Worm (Caenorhabditis elegans) whole organism, L4 larva: ENCODE results near the gene taf-11.3.
A peak's percentile ranks its signal among the peaks of the same experiment; 100 is the strongest.

Experiments used
- F37D6.2 ChIP-seq: sonication (generic microtip); optimal IDR thresholded peaks from 2 replicates; lab custom pipeline; 2016; ENCODE audit warnings: mild to moderate bottlenecking, missing genetic modification characterization, missing compliant biosample characterization
- F44E2.7 ChIP-seq: fragments of 200-800 bp; sonication (Bioruptor generic); IDR thresholded peaks from 2 replicates; pipeline ENCODE4 v2.1.2; 2022; ENCODE audit warnings: missing genetic modification characterization, missing compliant biosample characterization
- F49E8.2 ChIP-seq: sonication (generic microtip); optimal IDR thresholded peaks from 2 replicates; lab custom pipeline; 2016; ENCODE audit warnings: missing compliant biosample characterization, mild to moderate bottlenecking, missing genetic modification characterization, borderline replicate concordance
- Y105C5A.15 ChIP-seq: fragments of 200-800 bp; sonication (Bioruptor generic); IDR thresholded peaks from 2 replicates; pipeline ENCODE4 v1.3.6; 2022; ENCODE audit warnings: missing genetic modification characterization, missing compliant biosample characterization
- Y48G9A.11 ChIP-seq: fragments of 200-800 bp; sonication (Bioruptor generic); IDR thresholded peaks from 2 replicates; pipeline ENCODE4 v1.3.6; 2022; ENCODE audit warnings: missing genetic modification reagents, missing genetic modification characterization, missing compliant biosample characterization
- Y5F2A.4 ChIP-seq: fragments of 200-800 bp; sonication (Bioruptor generic); optimal IDR thresholded peaks from 2 replicates; lab custom pipeline; 2018; ENCODE audit warnings: mild to moderate bottlenecking, missing genetic modification characterization, missing compliant biosample characterization
- ZK337.2 ChIP-seq: fragments of 200-800 bp; sonication (Bioruptor generic); IDR thresholded peaks from 2 replicates; pipeline ENCODE4 v1.3.6; 2022; ENCODE audit warnings: missing genetic modification reagents, missing genetic modification characterization, missing compliant biosample characterization
- ZK546.5 ChIP-seq, 2 experiments: sonication (generic microtip); optimal IDR thresholded peaks; 2 replicates each; lab custom pipeline; 2017; ENCODE audit warnings: missing biosample characterization in 2 of 2, missing genetic modification characterization in 2 of 2
- arid-1 ChIP-seq: fragments of 200-800 bp; sonication (Bioruptor generic); conservative IDR thresholded peaks from 2 replicates; pipeline ENCODE4 v1.3.6; 2022; ENCODE audit warnings: missing genetic modification reagents, missing genetic modification characterization, missing compliant biosample characterization
- attf-4 ChIP-seq: sonication (generic microtip); optimal IDR thresholded peaks from 3 replicates; lab custom pipeline; 2017; ENCODE audit warnings: missing biosample characterization, missing genetic modification characterization
- ceh-32 ChIP-seq: sonication (generic microtip); optimal IDR thresholded peaks from 2 replicates; lab custom pipeline; 2016; ENCODE audit warnings: mild to moderate bottlenecking, missing genetic modification characterization, missing compliant biosample characterization; ENCODE audit not compliant: poor library complexity
- ceh-62 ChIP-seq: sonication (generic microtip); optimal IDR thresholded peaks from 2 replicates; lab custom pipeline; 2017; ENCODE audit warnings: missing biosample characterization, missing genetic modification characterization
- cey-2 ChIP-seq: sonication (generic microtip); optimal IDR thresholded peaks from 3 replicates; lab custom pipeline; 2017; ENCODE audit warnings: missing genetic modification characterization, mild to moderate bottlenecking, missing compliant biosample characterization, antibody characterized with exemption, borderline replicate concordance; ENCODE audit not compliant: insufficient read depth
- ctbp-1 ChIP-seq: fragments of 200-800 bp; sonication (Bioruptor generic); IDR thresholded peaks from 2 replicates; pipeline ENCODE4 v1.3.6; 2022; ENCODE audit warnings: missing genetic modification reagents, missing genetic modification characterization, missing compliant biosample characterization
- daf-12 ChIP-seq: fragments of 150-350 bp; optimal IDR thresholded peaks from 2 replicates; lab custom pipeline; 2014; ENCODE audit warnings: missing biosample characterization, missing genetic modification reagents, missing genetic modification characterization
- daf-19 ChIP-seq: fragments of 200-800 bp; sonication (Bioruptor generic); conservative IDR thresholded peaks from 2 replicates; pipeline ENCODE4 v1.3.6; 2022; ENCODE audit warnings: missing genetic modification characterization, missing compliant biosample characterization
- dmd-8 ChIP-seq: fragments of 200-800 bp; sonication (Bioruptor generic); IDR thresholded peaks from 2 replicates; pipeline ENCODE4 v1.3.6; 2022; ENCODE audit warnings: missing genetic modification characterization, missing compliant biosample characterization
- duxl-1 ChIP-seq: sonication (generic microtip); optimal IDR thresholded peaks from 2 replicates; lab custom pipeline; 2016; ENCODE audit warnings: mild to moderate bottlenecking, missing genetic modification characterization, moderate library complexity, missing compliant biosample characterization; ENCODE audit not compliant: poor library complexity
- egl-43 ChIP-seq: fragments of 200-800 bp; sonication (Bioruptor generic); IDR thresholded peaks from 2 replicates; pipeline ENCODE4 v1.3.6; 2022; ENCODE audit warnings: missing genetic modification reagents, missing genetic modification characterization, missing compliant biosample characterization
- gei-8 ChIP-seq: fragments of 200-800 bp; sonication (Bioruptor generic); optimal IDR thresholded peaks from 2 replicates; lab custom pipeline; 2018; ENCODE audit warnings: mild to moderate bottlenecking, missing genetic modification characterization, missing compliant biosample characterization
- hlh-11 ChIP-seq: fragments of 200-800 bp; sonication (Bioruptor generic); optimal IDR thresholded peaks from 2 replicates; lab custom pipeline; 2018; ENCODE audit warnings: mild to moderate bottlenecking, missing genetic modification characterization, missing compliant biosample characterization
- hmg-1.1 ChIP-seq: fragments of 200-800 bp; sonication (Bioruptor generic); IDR thresholded peaks from 2 replicates; pipeline ENCODE4 v1.3.6; 2022; ENCODE audit warnings: missing genetic modification reagents, missing genetic modification characterization, missing compliant biosample characterization
- jun-1 ChIP-seq: fragments of 150-350 bp; optimal IDR thresholded peaks from 2 replicates; lab custom pipeline; 2014; ENCODE audit warnings: missing biosample characterization, missing genetic modification reagents, missing genetic modification characterization
- lim-7 ChIP-seq: fragments of 200-800 bp; sonication (Bioruptor generic); IDR thresholded peaks from 2 replicates; pipeline ENCODE4 v1.3.6; 2022; ENCODE audit warnings: missing genetic modification characterization, missing compliant biosample characterization
- lin-13 ChIP-seq: fragments of 150-350 bp; optimal IDR thresholded peaks from 2 replicates; lab custom pipeline; 2014; ENCODE audit warnings: missing biosample characterization, missing genetic modification reagents, missing genetic modification characterization
- lin-15B ChIP-seq: fragments of 150-350 bp; sonication (generic microtip); optimal IDR thresholded peaks from 3 replicates; lab custom pipeline; 2014; ENCODE audit warnings: missing biosample characterization, missing genetic modification characterization
- lin-29 ChIP-seq: fragments of 200-800 bp; sonication (Bioruptor generic); IDR thresholded peaks from 2 replicates; pipeline ENCODE4 v1.3.6; 2022; ENCODE audit warnings: missing genetic modification reagents, missing genetic modification characterization, missing compliant biosample characterization
- lin-38 ChIP-seq: fragments of 200-800 bp; sonication (Bioruptor generic); IDR thresholded peaks from 2 replicates; pipeline ENCODE4 v1.3.6; 2022; ENCODE audit warnings: missing genetic modification reagents, missing genetic modification characterization, missing compliant biosample characterization
- lin-39 ChIP-seq: fragments of 150-350 bp; optimal IDR thresholded peaks from 2 replicates; lab custom pipeline; 2014; ENCODE audit warnings: missing biosample characterization, missing genetic modification reagents, missing genetic modification characterization
- lir-3 ChIP-seq: sonication (generic microtip); optimal IDR thresholded peaks from 2 replicates; lab custom pipeline; 2016; ENCODE audit warnings: mild to moderate bottlenecking, missing genetic modification characterization, missing compliant biosample characterization
- mdl-1 ChIP-seq, 2 experiments: fragments of 150-350 bp in 1 of 2; sonication (generic microtip) in 1 of 2; optimal IDR thresholded peaks; 2 replicates each; lab custom pipeline; 2014 to 2017; ENCODE audit warnings: missing biosample characterization in 2 of 2, missing genetic modification characterization in 2 of 2
- mep-1 ChIP-seq: fragments of 150-350 bp; sonication (generic microtip); optimal IDR thresholded peaks from 3 replicates; lab custom pipeline; 2014; ENCODE audit warnings: missing biosample characterization, missing genetic modification characterization
- mxl-2 ChIP-seq: fragments of 200-800 bp; sonication (Bioruptor generic); conservative IDR thresholded peaks from 2 replicates; pipeline ENCODE4 v1.3.6; 2022; ENCODE audit warnings: missing genetic modification reagents, missing genetic modification characterization, missing compliant biosample characterization
- mxl-3 ChIP-seq: fragments of 200-800 bp; sonication (Bioruptor generic); optimal IDR thresholded peaks from 2 replicates; lab custom pipeline; 2018; ENCODE audit warnings: mild to moderate bottlenecking, missing genetic modification characterization, missing compliant biosample characterization
- nhr-10 ChIP-seq: fragments of 150-350 bp; optimal IDR thresholded peaks from 2 replicates; lab custom pipeline; 2014; ENCODE audit warnings: missing biosample characterization, missing genetic modification characterization
- nhr-102 ChIP-seq: sonication (generic microtip); optimal IDR thresholded peaks from 2 replicates; lab custom pipeline; 2016; ENCODE audit warnings: mild to moderate bottlenecking, missing genetic modification characterization, moderate library complexity, missing compliant biosample characterization
- nhr-111 ChIP-seq: fragments of 200-800 bp; sonication (Bioruptor generic); optimal IDR thresholded peaks from 2 replicates; lab custom pipeline; 2018; ENCODE audit warnings: mild to moderate bottlenecking, missing genetic modification characterization, missing compliant biosample characterization
- nhr-237 ChIP-seq: sonication (generic microtip); optimal IDR thresholded peaks from 2 replicates; lab custom pipeline; 2017; ENCODE audit warnings: missing biosample characterization, missing genetic modification characterization
- nhr-25 ChIP-seq: sonication (generic microtip); optimal IDR thresholded peaks from 2 replicates; lab custom pipeline; 2017; ENCODE audit warnings: missing genetic modification characterization, mild to moderate bottlenecking, missing compliant biosample characterization, antibody characterized with exemption, moderate library complexity, borderline replicate concordance; ENCODE audit not compliant: insufficient read depth
- nhr-48 ChIP-seq: sonication (generic microtip); optimal IDR thresholded peaks from 2 replicates; lab custom pipeline; 2016; ENCODE audit warnings: mild to moderate bottlenecking, missing genetic modification characterization, missing compliant biosample characterization
- nhr-76 ChIP-seq: fragments of 150-350 bp; optimal IDR thresholded peaks from 2 replicates; lab custom pipeline; 2014; ENCODE audit warnings: missing biosample characterization, missing genetic modification characterization
- pha-4 ChIP-seq, 2 experiments: fragments of 150-350 bp in 1 of 2; fragments of 200-800 bp in 1 of 2; sonication (Bioruptor generic) in 1 of 2; IDR thresholded peaks in 1 of 2; optimal IDR thresholded peaks in 1 of 2; 2 replicates each; pipeline versions ENCODE4 v1.3.6 to Lab custom; 2014 to 2022; ENCODE audit warnings: missing genetic modification characterization in 2 of 2, missing genetic modification reagents in 2 of 2, missing biosample characterization in 1 of 2, missing compliant biosample characterization in 1 of 2
- sdz-12 ChIP-seq: fragments of 200-800 bp; sonication (Bioruptor generic); optimal IDR thresholded peaks from 2 replicates; lab custom pipeline; 2018; ENCODE audit warnings: mild to moderate bottlenecking, missing genetic modification characterization, missing compliant biosample characterization
- set-16 ChIP-seq: fragments of 200-800 bp; sonication (Bioruptor generic); IDR thresholded peaks from 2 replicates; pipeline ENCODE4 v1.3.6; 2022; ENCODE audit warnings: missing genetic modification reagents, missing genetic modification characterization, missing compliant biosample characterization
- spr-3 ChIP-seq: fragments of 200-800 bp; sonication (Bioruptor generic); optimal IDR thresholded peaks from 2 replicates; lab custom pipeline; 2018; ENCODE audit warnings: mild to moderate bottlenecking, missing genetic modification characterization, missing compliant biosample characterization
- vab-7 ChIP-seq: fragments of 200-800 bp; sonication (Bioruptor generic); IDR thresholded peaks from 2 replicates; pipeline ENCODE4 v1.3.6; 2022; ENCODE audit warnings: missing genetic modification reagents, missing genetic modification characterization, missing compliant biosample characterization
- zfp-2 ChIP-seq: sonication (generic microtip); optimal IDR thresholded peaks from 2 replicates; lab custom pipeline; 2016; ENCODE audit warnings: mild to moderate bottlenecking, missing genetic modification characterization, missing compliant biosample characterization
- zfp-3 ChIP-seq: fragments of 200-800 bp; sonication (Bioruptor generic); conservative IDR thresholded peaks from 2 replicates; pipeline ENCODE4 v1.3.6; 2022; ENCODE audit warnings: missing genetic modification reagents, missing genetic modification characterization, missing compliant biosample characterization
- zip-11 ChIP-seq: fragments of 200-800 bp; sonication (Bioruptor generic); IDR thresholded peaks from 2 replicates; pipeline ENCODE4 v1.3.6; 2022; ENCODE audit warnings: missing genetic modification characterization, missing compliant biosample characterization
- ztf-7 ChIP-seq: fragments of 150-350 bp; optimal IDR thresholded peaks from 2 replicates; lab custom pipeline; 2014; ENCODE audit warnings: missing biosample characterization, missing genetic modification characterization

Gene taf-11.3

ce11 chrIII:10506699-10507248 is 1.7 kb upstream of the taf-11.3 start, which contains the start of the genes sip-1 and sly-1 (continued):
- TF ChIP-seq vab-7 (GFP tag; lab: Robert Waterston, UW) = no peak
- TF ChIP-seq nhr-48 (tag; lab: Kevin White, UChicago) = no peak
- TF ChIP-seq sdz-12 (GFP tag; lab: Kevin White, UChicago) = no peak
- no peak for TF ChIP-seq duxl-1
- TF ChIP-seq pha-4 (GFP tag; IDR thresholded peaks at IDR 0.05; lab: Robert Waterston, UW) = no peak
- peak; percentile 37 for TF ChIP-seq pha-4 (tag; optimal IDR thresholded peaks at IDR 0.05; lab: Kevin White, UChicago)
- TF ChIP-seq F44E2.7 (GFP tag; lab: Robert Waterston, UW) = no peak
- TF ChIP-seq jun-1 (tag; lab: Kevin White, UChicago) = no peak
- TF ChIP-seq arid-1 (GFP tag; lab: Robert Waterston, UW) = no peak; the same call in 1 of the 2 replicates
- no peak for TF ChIP-seq lir-3 (tag; lab: Kevin White, UChicago)
- TF ChIP-seq ztf-7 (tag; lab: Kevin White, UChicago) = peak; percentile 53
- no peak for TF ChIP-seq ctbp-1
- no peak for TF ChIP-seq Y105C5A.15 (GFP tag; lab: Robert Waterston, UW)
- no peak for TF ChIP-seq mxl-2 (GFP tag; lab: Robert Waterston, UW)
- no peak for TF ChIP-seq lin-13
- no peak for TF ChIP-seq ceh-32 (tag; lab: Kevin White, UChicago)
- no peak for TF ChIP-seq Y48G9A.11 (GFP tag; lab: Robert Waterston, UW)
- no peak for TF ChIP-seq set-16 (GFP tag; lab: Robert Waterston, UW)
- TF ChIP-seq egl-43 (GFP tag; lab: Robert Waterston, UW) = no peak
- TF ChIP-seq mep-1 (tag; lab: Kevin White, UChicago) = peak; percentile 83
- TF ChIP-seq F49E8.2 = no peak
- no peak for TF ChIP-seq nhr-76
- no peak for TF ChIP-seq zfp-3
- no peak for TF ChIP-seq zip-11 (GFP tag; lab: Robert Waterston, UW)
- peak; percentile 50 for TF ChIP-seq lin-15B (tag; lab: Kevin White, UChicago)
- no peak for TF ChIP-seq attf-4
- no peak for TF ChIP-seq daf-19 (GFP tag; lab: Robert Waterston, UW)
- no peak for TF ChIP-seq lin-29
- TF ChIP-seq Y5F2A.4 (GFP tag; lab: Kevin White, UChicago) = no peak
- no peak for TF ChIP-seq mdl-1 (tag; optimal IDR thresholded peaks at IDR 0.05; lab: Kevin White, UChicago)
- no peak for TF ChIP-seq zfp-2 (tag; lab: Kevin White, UChicago)
- TF ChIP-seq F37D6.2 (tag; lab: Kevin White, UChicago) = peak; percentile 19
- peak; percentile 54 for TF ChIP-seq hlh-11
- TF ChIP-seq spr-3 = no peak
- TF ChIP-seq lim-7 (GFP tag; lab: Robert Waterston, UW) = no peak
- TF ChIP-seq lin-39 (tag; lab: Kevin White, UChicago) = no peak
- no peak for TF ChIP-seq nhr-237 (tag; lab: Kevin White, UChicago)
- TF ChIP-seq ZK337.2 (GFP tag; lab: Robert Waterston, UW) = no peak
- TF ChIP-seq lin-38 = peak; percentile 90
- no peak for TF ChIP-seq ceh-62 (tag; lab: Kevin White, UChicago)
- no peak for TF ChIP-seq mxl-3 (GFP tag; lab: Kevin White, UChicago)
- no peak for TF ChIP-seq nhr-25 (tag; lab: Kevin White, UChicago)
- no peak for TF ChIP-seq daf-12
- no peak for TF ChIP-seq nhr-10 (tag; lab: Kevin White, UChicago)
- peak; percentile 70 for TF ChIP-seq nhr-102
- TF ChIP-seq nhr-111 = no peak
- no peak for TF ChIP-seq ZK546.5 (tag; optimal IDR thresholded peaks at IDR 0.05; lab: Kevin White, UChicago)
- peak; percentile 55 for TF ChIP-seq hmg-1.1 (GFP tag; lab: Robert Waterston, UW)
- no peak for TF ChIP-seq gei-8
- TF ChIP-seq cey-2 (tag; lab: Kevin White, UChicago) = no peak
- no peak for TF ChIP-seq dmd-8 (GFP tag; lab: Robert Waterston, UW)
